Worm (Caenorhabditis elegans) whole organism, L3 larva: ENCODE measurements around the gene spp-8.

ENCODE experiments used
- R02D3.7 ChIP-seq: fragments of 150-350 bp; optimal IDR thresholded peaks from 2 replicates; lab custom pipeline; 2014; ENCODE audit warnings: missing biosample characterization, missing genetic modification characterization
- ZK546.5 ChIP-seq: sonication (generic microtip); optimal IDR thresholded peaks from 2 replicates; lab custom pipeline; 2017; ENCODE audit warnings: missing biosample characterization, missing genetic modification characterization
- aly-2 ChIP-seq: fragments of 150-350 bp; optimal IDR thresholded peaks from 2 replicates; lab custom pipeline; 2014; ENCODE audit warnings: missing biosample characterization, missing genetic modification characterization
- ama-1 ChIP-seq: fragments of 150-350 bp; optimal IDR thresholded peaks from 2 replicates; lab custom pipeline; 2018
- ceh-16 ChIP-seq: sonication (generic microtip); optimal IDR thresholded peaks from 2 replicates; lab custom pipeline; 2017; ENCODE audit warnings: missing biosample characterization, missing genetic modification characterization
- ceh-28 ChIP-seq: fragments of 150-350 bp; optimal IDR thresholded peaks from 2 replicates; lab custom pipeline; 2014; ENCODE audit warnings: missing biosample characterization, missing genetic modification reagents, missing genetic modification characterization
- daf-12 ChIP-seq: fragments of 150-350 bp; optimal IDR thresholded peaks from 2 replicates; lab custom pipeline; 2014; ENCODE audit warnings: missing biosample characterization, missing genetic modification reagents, missing genetic modification characterization
- egl-27 ChIP-seq: sonication (generic microtip); optimal IDR thresholded peaks from 4 replicates; lab custom pipeline; 2017; ENCODE audit warnings: missing biosample characterization, missing genetic modification reagents, missing genetic modification characterization
- egl-5 ChIP-seq: fragments of 150-350 bp; optimal IDR thresholded peaks from 2 replicates; lab custom pipeline; 2017; ENCODE audit warnings: missing biosample characterization, missing genetic modification reagents, missing genetic modification characterization, inconsistent platforms
- elt-1 ChIP-seq: fragments of 150-350 bp; optimal IDR thresholded peaks from 2 replicates; lab custom pipeline; 2014; ENCODE audit warnings: missing biosample characterization, missing genetic modification characterization
- elt-2 ChIP-seq: sonication (generic microtip); optimal IDR thresholded peaks from 2 replicates; lab custom pipeline; 2016; ENCODE audit warnings: missing genetic modification reagents, mild to moderate bottlenecking, missing genetic modification characterization, missing compliant biosample characterization
- fkh-2 ChIP-seq: fragments of 150-350 bp; optimal IDR thresholded peaks from 2 replicates; lab custom pipeline; 2014; ENCODE audit warnings: missing biosample characterization, missing genetic modification reagents, missing genetic modification characterization
- fos-1 ChIP-seq: fragments of 150-350 bp; optimal IDR thresholded peaks from 2 replicates; lab custom pipeline; 2014; ENCODE audit warnings: missing biosample characterization, missing genetic modification characterization
- hmg-11 ChIP-seq: sonication (generic microtip); optimal IDR thresholded peaks from 2 replicates; lab custom pipeline; 2016; ENCODE audit warnings: missing genetic modification characterization, missing compliant biosample characterization
- jun-1 ChIP-seq: fragments of 150-350 bp; optimal IDR thresholded peaks from 2 replicates; lab custom pipeline; 2014; ENCODE audit warnings: missing biosample characterization, missing genetic modification reagents, missing genetic modification characterization
- lin-15B ChIP-seq: fragments of 150-350 bp; optimal IDR thresholded peaks from 2 replicates; lab custom pipeline; 2014; ENCODE audit warnings: missing biosample characterization, missing genetic modification characterization
- lin-39 ChIP-seq: fragments of 150-350 bp; optimal IDR thresholded peaks from 2 replicates; lab custom pipeline; 2018; ENCODE audit warnings: missing biosample characterization, missing genetic modification reagents, missing genetic modification characterization
- mdl-1 ChIP-seq: fragments of 150-350 bp; optimal IDR thresholded peaks from 2 replicates; lab custom pipeline; 2014; ENCODE audit warnings: missing biosample characterization, missing genetic modification characterization
- mml-1 ChIP-seq: fragments of 150-350 bp; sonication (generic microtip); optimal IDR thresholded peaks from 3 replicates; lab custom pipeline; 2014; ENCODE audit warnings: missing biosample characterization, missing genetic modification characterization
- nfya-1 ChIP-seq: sonication (generic microtip); optimal IDR thresholded peaks from 2 replicates; lab custom pipeline; 2017; ENCODE audit warnings: missing genetic modification characterization, mild to moderate bottlenecking, missing compliant biosample characterization, antibody characterized with exemption, moderate library complexity; ENCODE audit not compliant: insufficient read depth
- nhr-11 ChIP-seq: fragments of 150-350 bp; optimal IDR thresholded peaks from 2 replicates; lab custom pipeline; 2014; ENCODE audit warnings: missing biosample characterization, missing genetic modification characterization
- nhr-12 ChIP-seq: fragments of 150-350 bp; optimal IDR thresholded peaks from 2 replicates; lab custom pipeline; 2014; ENCODE audit warnings: missing biosample characterization, missing genetic modification characterization
- nhr-23 ChIP-seq: fragments of 150-350 bp; optimal IDR thresholded peaks from 2 replicates; lab custom pipeline; 2014; ENCODE audit warnings: missing biosample characterization, missing genetic modification reagents, missing genetic modification characterization
- nhr-237 ChIP-seq: fragments of 150-350 bp; optimal IDR thresholded peaks from 2 replicates; lab custom pipeline; 2014; ENCODE audit warnings: missing biosample characterization, missing genetic modification characterization
- nhr-25 ChIP-seq: sonication (generic microtip); optimal IDR thresholded peaks from 2 replicates; lab custom pipeline; 2017; ENCODE audit warnings: missing biosample characterization, missing genetic modification characterization
- nhr-28 ChIP-seq: fragments of 150-350 bp; optimal IDR thresholded peaks from 2 replicates; lab custom pipeline; 2014; ENCODE audit warnings: missing biosample characterization, missing genetic modification characterization
- nhr-43 ChIP-seq: sonication (generic microtip); optimal IDR thresholded peaks from 2 replicates; lab custom pipeline; 2016; ENCODE audit warnings: mild to moderate bottlenecking, missing genetic modification characterization, missing compliant biosample characterization; ENCODE audit not compliant: poor library complexity, severe bottlenecking
- nhr-67 ChIP-seq: fragments of 150-350 bp; optimal IDR thresholded peaks from 2 replicates; lab custom pipeline; 2014; ENCODE audit warnings: missing biosample characterization, missing genetic modification characterization
- nhr-76 ChIP-seq: fragments of 150-350 bp; sonication (generic microtip); optimal IDR thresholded peaks from 5 replicates; lab custom pipeline; 2014; ENCODE audit warnings: missing biosample characterization, missing genetic modification characterization
- nhr-77 ChIP-seq: fragments of 150-350 bp; optimal IDR thresholded peaks from 2 replicates; lab custom pipeline; 2014; ENCODE audit warnings: missing biosample characterization, missing genetic modification characterization
- pha-4 ChIP-seq: fragments of 150-350 bp; optimal IDR thresholded peaks from 2 replicates; lab custom pipeline; 2014; ENCODE audit warnings: missing biosample characterization, missing genetic modification reagents, missing genetic modification characterization
- pqm-1 ChIP-seq: fragments of 150-350 bp; optimal IDR thresholded peaks from 2 replicates; lab custom pipeline; 2017; ENCODE audit warnings: missing biosample characterization, missing genetic modification characterization, inconsistent platforms
- sea-2 ChIP-seq: fragments of 150-350 bp; sonication (generic microtip); optimal IDR thresholded peaks from 4 replicates; lab custom pipeline; 2014; ENCODE audit warnings: missing biosample characterization, missing genetic modification reagents, missing genetic modification characterization
- skn-1 ChIP-seq: fragments of 150-350 bp; optimal IDR thresholded peaks from 2 replicates; lab custom pipeline; 2014; ENCODE audit warnings: missing biosample characterization, missing genetic modification characterization
- snpc-4 ChIP-seq: fragments of 150-350 bp; optimal IDR thresholded peaks from 2 replicates; lab custom pipeline; 2014; ENCODE audit warnings: missing biosample characterization, missing genetic modification characterization
- tbx-2 ChIP-seq: sonication (generic microtip); optimal IDR thresholded peaks from 2 replicates; lab custom pipeline; 2016; ENCODE audit warnings: mild to moderate bottlenecking, missing genetic modification characterization, missing compliant biosample characterization
- unc-39 ChIP-seq: sonication (generic microtip); optimal IDR thresholded peaks from 4 replicates; lab custom pipeline; 2017; ENCODE audit warnings: missing biosample characterization, missing genetic modification characterization
- zag-1 ChIP-seq: fragments of 150-350 bp; optimal IDR thresholded peaks from 2 replicates; lab custom pipeline; 2014; ENCODE audit warnings: missing biosample characterization, missing genetic modification characterization
- ztf-4 ChIP-seq: fragments of 150-350 bp; optimal IDR thresholded peaks from 2 replicates; lab custom pipeline; 2014; ENCODE audit warnings: missing biosample characterization, missing genetic modification characterization

spp-8 gene

DNA sequence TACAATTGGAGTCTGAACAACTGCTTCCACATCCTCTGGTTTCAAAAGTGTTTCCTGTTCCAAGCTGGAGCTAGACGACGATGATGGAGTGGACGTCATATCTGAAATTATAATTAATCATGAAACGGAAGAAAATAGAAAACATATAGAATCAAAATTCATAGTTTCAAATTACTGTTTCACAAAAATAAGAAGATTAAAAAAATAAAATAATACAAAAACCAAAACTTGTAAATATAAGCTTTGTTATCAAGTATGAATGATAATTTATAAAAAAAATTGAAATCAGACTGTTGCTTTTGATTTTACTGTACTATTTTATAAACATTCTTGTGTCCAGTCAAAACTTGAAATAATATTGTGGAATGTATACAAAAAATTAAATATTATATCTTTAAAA lies 17.7 kb upstream of the spp-8 start, which contains the start of gene str-176:
TSS of gene str-176 (minus strand) at position 101 of the 400 bp plus-strand sequence.
- no peak for TF ChIP-seq fos-1
- TF ChIP-seq elt-1 (tag; lab: Kevin White, UChicago): no peak
- no peak for TF ChIP-seq nhr-23 (tag; lab: Kevin White, UChicago)
- TF ChIP-seq egl-5 (tag; lab: Kevin White, UChicago): no peak
- no peak for TF ChIP-seq ama-1
- TF ChIP-seq R02D3.7 (tag; lab: Kevin White, UChicago): no peak
- no peak for TF ChIP-seq ztf-4 (tag; lab: Kevin White, UChicago)
- no peak for TF ChIP-seq nfya-1 (tag; lab: Kevin White, UChicago)

DNA sequence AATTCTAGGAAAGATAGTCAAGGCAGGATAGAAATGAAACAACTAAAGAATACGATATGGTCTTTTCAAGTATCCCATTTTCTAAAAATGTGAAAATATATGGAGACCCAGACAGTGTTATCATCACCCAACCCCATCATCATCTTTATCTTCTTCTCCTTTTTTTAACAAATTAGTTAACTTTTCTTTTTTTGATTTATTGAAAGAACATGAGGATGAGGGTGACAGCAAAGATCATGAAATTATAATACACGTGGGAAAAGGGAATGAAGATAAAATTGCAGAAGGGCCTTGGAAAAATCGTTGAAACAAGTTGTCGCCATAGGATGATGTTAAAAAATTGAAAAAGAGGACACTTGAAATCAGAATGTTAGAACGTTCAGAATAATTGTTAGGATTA lies 17.3 kb upstream of the spp-8 start:
- TF ChIP-seq ztf-4 (tag; lab: Kevin White, UChicago): no peak
- TF ChIP-seq jun-1 (tag; lab: Kevin White, UChicago): no peak
- no peak for TF ChIP-seq nhr-25 (tag; lab: Kevin White, UChicago)
- TF ChIP-seq nhr-28: no peak
- no peak for TF ChIP-seq nhr-77
- TF ChIP-seq egl-27 (tag; lab: Kevin White, UChicago): no peak
- TF ChIP-seq R02D3.7 (tag; lab: Kevin White, UChicago): no peak
- TF ChIP-seq nhr-43 (tag; lab: Kevin White, UChicago): no peak
- TF ChIP-seq nhr-237 (tag; lab: Kevin White, UChicago): no peak
- TF ChIP-seq fos-1: no peak

DNA sequence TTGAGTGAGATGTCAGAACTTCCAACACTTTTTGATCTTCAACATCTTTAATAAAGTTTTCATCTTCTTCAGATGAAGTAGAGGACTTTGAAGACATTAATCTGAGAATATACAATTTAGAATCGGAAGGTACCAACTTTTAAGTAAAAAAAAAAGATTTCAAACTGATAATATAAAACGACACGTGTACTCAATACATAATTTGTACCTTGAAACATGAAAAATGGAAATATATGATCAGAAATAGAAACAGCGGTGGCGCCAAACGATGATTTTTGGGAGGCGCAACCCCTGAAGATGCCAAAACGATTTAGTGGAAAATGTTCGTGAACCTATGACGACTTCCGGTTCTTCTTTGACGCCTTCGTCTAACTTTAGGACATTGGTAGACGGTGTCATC lies 9.0 kb upstream of the spp-8 start, which contains the start of gene oat-1:
TSS of gene oat-1 (minus strand) at position 101 of the 400 bp plus-strand sequence.
- TF ChIP-seq aly-2 (tag; lab: Kevin White, UChicago) (no peak), unc-39 (tag; lab: Kevin White, UChicago) (no peak), nhr-76 (tag; lab: Kevin White, UChicago) (no peak), hmg-11 (tag; lab: Kevin White, UChicago) (no peak), skn-1 (no peak), jun-1 (tag; lab: Kevin White, UChicago) (no peak), nhr-67 (no peak), fkh-2 (no peak), egl-5 (tag; lab: Kevin White, UChicago) (no peak), zag-1 (tag; lab: Kevin White, UChicago) (no peak), nhr-11 (tag; lab: Kevin White, UChicago) (no peak), pqm-1 (tag; lab: Kevin White, UChicago) (no peak), mdl-1 (tag; lab: Kevin White, UChicago) (no peak)
- TF ChIP-seq, all 47 proteins: peak for 0

DNA sequence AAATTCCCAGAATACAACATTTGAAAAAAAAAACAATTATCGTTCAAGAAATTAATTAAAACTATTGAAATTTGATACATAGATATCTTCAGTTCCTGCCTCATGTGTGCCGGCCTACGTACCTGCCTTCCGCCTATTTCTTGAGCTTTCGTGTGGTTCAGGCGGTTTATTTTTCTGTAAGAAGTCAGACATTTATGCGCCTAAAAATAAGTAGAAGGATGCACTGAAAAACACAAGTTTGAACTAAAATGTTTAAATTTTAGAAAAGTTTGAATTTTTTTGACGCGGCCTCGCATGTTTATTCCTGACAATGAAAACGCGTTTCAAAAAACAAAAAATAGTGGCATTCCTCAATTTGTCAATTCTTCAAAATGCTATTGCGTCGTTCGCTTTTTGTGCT lies 7.7 kb upstream of the spp-8 start, which contains the start of gene C28C12.11:
TSS of gene C28C12.11 (plus strand) at position 301 of the 400 bp plus-strand sequence.
- TF ChIP-seq sea-2 (GFP tag; lab: Kevin White, UChicago) (no peak), pqm-1 (tag; lab: Kevin White, UChicago) (no peak), lin-39 (no peak), aly-2 (tag; lab: Kevin White, UChicago) (no peak), nhr-11 (tag; lab: Kevin White, UChicago) (no peak), lin-15B (tag; lab: Kevin White, UChicago) (no peak), snpc-4 (tag; lab: Kevin White, UChicago) (no peak), nhr-77 (no peak), ZK546.5 (tag; lab: Kevin White, UChicago) (no peak), unc-39 (tag; lab: Kevin White, UChicago) (no peak), egl-5 (tag; lab: Kevin White, UChicago) (no peak), skn-1 (no peak), jun-1 (tag; lab: Kevin White, UChicago) (no peak), mml-1 (tag; lab: Kevin White, UChicago) (no peak), nfya-1 (tag; lab: Kevin White, UChicago) (no peak)

DNA sequence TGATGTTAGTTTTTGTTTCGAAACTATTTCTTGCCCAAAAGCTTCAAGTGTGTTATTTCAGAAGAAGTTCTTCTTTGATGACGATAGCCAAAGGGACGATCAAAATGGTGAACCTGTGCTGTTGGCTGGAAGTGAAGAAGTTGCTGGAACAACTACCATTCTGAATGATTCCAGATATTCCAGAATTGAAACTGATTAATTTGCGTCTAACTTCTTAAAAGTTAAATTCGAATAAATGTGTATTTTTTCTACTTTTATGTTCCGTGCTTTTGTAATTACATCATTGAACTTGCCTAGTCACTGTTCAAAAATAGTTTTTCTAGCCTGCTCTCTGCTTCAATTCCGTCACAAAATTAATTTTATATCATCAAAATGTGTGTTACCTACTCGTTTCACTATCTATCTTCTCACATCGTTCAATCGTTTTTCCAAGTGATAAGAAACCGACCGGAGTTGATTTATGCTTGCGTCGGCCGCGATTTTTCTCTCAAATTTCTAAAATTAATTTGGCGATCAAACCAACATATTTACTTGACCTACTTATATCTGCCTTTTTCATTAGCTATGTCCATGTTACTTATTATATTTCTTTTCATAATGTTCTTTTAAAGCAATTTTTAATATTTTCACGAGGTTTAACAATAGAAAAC lies 6.3 kb upstream of the spp-8 start:
- no peak for TF ChIP-seq pha-4 (tag; lab: Kevin White, UChicago)
- no peak for TF ChIP-seq ceh-28 (tag; lab: Kevin White, UChicago)
- no peak for TF ChIP-seq nfya-1 (tag; lab: Kevin White, UChicago)
- no peak for TF ChIP-seq nhr-67
- no peak for TF ChIP-seq mml-1 (tag; lab: Kevin White, UChicago)
- no peak for TF ChIP-seq daf-12 (tag; lab: Kevin White, UChicago)
- peak; percentile 63 for TF ChIP-seq pqm-1 (tag; lab: Kevin White, UChicago)
- no peak for TF ChIP-seq ceh-16 (tag; lab: Kevin White, UChicago)
- TF ChIP-seq elt-2 (tag; lab: Kevin White, UChicago): peak; percentile 82
- no peak for TF ChIP-seq nhr-12
- no peak for TF ChIP-seq tbx-2 (tag; lab: Kevin White, UChicago)
- no peak for TF ChIP-seq lin-39
- TF ChIP-seq egl-5 (tag; lab: Kevin White, UChicago): no peak
- TF ChIP-seq nhr-76 (tag; lab: Kevin White, UChicago): no peak
- no peak for TF ChIP-seq skn-1
- no peak for TF ChIP-seq nhr-43 (tag; lab: Kevin White, UChicago)
- peak; percentile 22 for TF ChIP-seq snpc-4 (tag; lab: Kevin White, UChicago)
- no peak for TF ChIP-seq ama-1
- TF ChIP-seq, all 47 proteins: peak for 3
